Worm (Caenorhabditis elegans) whole organism, late embryonic: ENCODE data around the gene srx-82.

ENCODE experiments used
- C08G9.2 ChIP-seq: sonication (generic microtip); optimal IDR thresholded peaks from 2 replicates; lab custom pipeline; 2016; ENCODE audit warnings: mild to moderate bottlenecking, missing genetic modification characterization, moderate library complexity, missing compliant biosample characterization
- C38D4.7 ChIP-seq: fragments of 200-800 bp; sonication (Bioruptor generic); optimal IDR thresholded peaks from 2 replicates; lab custom pipeline; 2018; ENCODE audit warnings: mild to moderate bottlenecking, missing genetic modification characterization, moderate library complexity, missing compliant biosample characterization
- F13H6.1 ChIP-seq: sonication (generic microtip); optimal IDR thresholded peaks from 2 replicates; lab custom pipeline; 2016; ENCODE audit warnings: missing genetic modification characterization, missing compliant biosample characterization
- K02D7.2 ChIP-seq: sonication (generic microtip); optimal IDR thresholded peaks from 2 replicates; lab custom pipeline; 2017; ENCODE audit warnings: mild to moderate bottlenecking, missing genetic modification characterization, missing compliant biosample characterization
- ahr-1 ChIP-seq: sonication (generic microtip); optimal IDR thresholded peaks from 2 replicates; lab custom pipeline; 2016; ENCODE audit warnings: missing genetic modification characterization, missing compliant biosample characterization
- ama-1 ChIP-seq: fragments of 150-350 bp; optimal IDR thresholded peaks from 2 replicates; lab custom pipeline; 2014
- ceh-14 ChIP-seq: sonication (generic microtip); optimal IDR thresholded peaks from 2 replicates; lab custom pipeline; 2016; ENCODE audit warnings: missing genotype, missing genetic modification characterization, missing compliant biosample characterization
- ceh-18 ChIP-seq: sonication (generic microtip); optimal IDR thresholded peaks from 2 replicates; lab custom pipeline; 2016; ENCODE audit warnings: missing genetic modification characterization, missing compliant biosample characterization
- ceh-19 ChIP-seq: fragments of 200-800 bp; sonication (Bioruptor generic); optimal IDR thresholded peaks from 2 replicates; lab custom pipeline; 2018; ENCODE audit warnings: mild to moderate bottlenecking, missing genetic modification characterization, missing compliant biosample characterization
- ceh-2 ChIP-seq: sonication (generic microtip); optimal IDR thresholded peaks from 2 replicates; lab custom pipeline; 2016; ENCODE audit warnings: missing genotype, missing genetic modification characterization, missing compliant biosample characterization
- ceh-24 ChIP-seq: sonication (generic microtip); optimal IDR thresholded peaks from 2 replicates; lab custom pipeline; 2016; ENCODE audit warnings: mild to moderate bottlenecking, missing genetic modification characterization, missing compliant biosample characterization
- ceh-31 ChIP-seq: sonication (generic microtip); optimal IDR thresholded peaks from 2 replicates; lab custom pipeline; 2016; ENCODE audit warnings: missing genetic modification characterization, missing compliant biosample characterization
- ceh-45 ChIP-seq: fragments of 200-800 bp; sonication (Bioruptor generic); IDR thresholded peaks from 2 replicates; pipeline ENCODE4 v1.3.6; 2022; ENCODE audit warnings: missing genetic modification reagents, missing genetic modification characterization, missing compliant biosample characterization
- ceh-48 ChIP-seq: sonication (generic microtip); optimal IDR thresholded peaks from 2 replicates; lab custom pipeline; 2016; ENCODE audit warnings: missing genetic modification characterization, inconsistent platforms, missing compliant biosample characterization
- che-1 ChIP-seq: sonication (generic microtip); optimal IDR thresholded peaks from 2 replicates; lab custom pipeline; 2016; ENCODE audit warnings: mild to moderate bottlenecking, missing genetic modification characterization, missing compliant biosample characterization
- dve-1 ChIP-seq: sonication (generic microtip); optimal IDR thresholded peaks from 2 replicates; lab custom pipeline; 2017; ENCODE audit warnings: antibody characterized with exemption, mild to moderate bottlenecking, missing genetic modification characterization, missing compliant biosample characterization
- elt-2 ChIP-seq: sonication (generic microtip); optimal IDR thresholded peaks from 2 replicates; lab custom pipeline; 2016; ENCODE audit warnings: missing genetic modification reagents, missing genetic modification characterization, missing compliant biosample characterization
- elt-4 ChIP-seq: sonication (generic microtip); optimal IDR thresholded peaks from 2 replicates; lab custom pipeline; 2016; ENCODE audit warnings: missing genetic modification characterization, missing compliant biosample characterization
- eyg-1 ChIP-seq: sonication (generic microtip); optimal IDR thresholded peaks from 2 replicates; lab custom pipeline; 2016; ENCODE audit warnings: missing genotype, missing genetic modification characterization, missing compliant biosample characterization
- fax-1 ChIP-seq: sonication (generic microtip); optimal IDR thresholded peaks from 2 replicates; lab custom pipeline; 2016; ENCODE audit warnings: missing genotype, missing genetic modification characterization, missing compliant biosample characterization
- fkh-10 ChIP-seq: fragments of 150-350 bp; optimal IDR thresholded peaks from 2 replicates; lab custom pipeline; 2014; ENCODE audit warnings: missing biosample characterization, missing genetic modification reagents, missing genetic modification characterization
- fkh-6 ChIP-seq: sonication (generic microtip); optimal IDR thresholded peaks from 2 replicates; lab custom pipeline; 2016; ENCODE audit warnings: missing genetic modification characterization, missing compliant biosample characterization
- gmeb-2 ChIP-seq: sonication (generic microtip); optimal IDR thresholded peaks from 2 replicates; lab custom pipeline; 2016; ENCODE audit warnings: missing genetic modification characterization, inconsistent platforms, missing compliant biosample characterization
- hlh-15 ChIP-seq: sonication (generic microtip); optimal IDR thresholded peaks from 2 replicates; lab custom pipeline; 2016; ENCODE audit warnings: missing genetic modification characterization, missing compliant biosample characterization
- hlh-30 ChIP-seq: sonication (generic microtip); optimal IDR thresholded peaks from 2 replicates; lab custom pipeline; 2017; ENCODE audit warnings: antibody characterized with exemption, missing genetic modification characterization, missing compliant biosample characterization; ENCODE audit not compliant: insufficient read depth
- hlh-6 ChIP-seq: sonication (generic microtip); optimal IDR thresholded peaks from 2 replicates; lab custom pipeline; 2016; ENCODE audit warnings: missing genotype, missing genetic modification characterization, missing compliant biosample characterization
- hlh-8 ChIP-seq: sonication (generic microtip); optimal IDR thresholded peaks from 2 replicates; lab custom pipeline; 2016; ENCODE audit warnings: missing genotype, missing genetic modification characterization, missing compliant biosample characterization
- lim-6 ChIP-seq: sonication (generic microtip); optimal IDR thresholded peaks from 2 replicates; lab custom pipeline; 2016; ENCODE audit warnings: missing genetic modification characterization, missing compliant biosample characterization
- lin-11 ChIP-seq: fragments of 200-800 bp; sonication (Bioruptor generic); optimal IDR thresholded peaks from 2 replicates; lab custom pipeline; 2018; ENCODE audit warnings: mild to moderate bottlenecking, missing genetic modification characterization, missing compliant biosample characterization
- madf-2 ChIP-seq: sonication (generic microtip); optimal IDR thresholded peaks from 2 replicates; lab custom pipeline; 2017; ENCODE audit warnings: missing genetic modification characterization, missing compliant biosample characterization
- nfya-1 ChIP-seq: sonication (generic microtip); optimal IDR thresholded peaks from 2 replicates; lab custom pipeline; 2017; ENCODE audit warnings: missing genetic modification characterization, mild to moderate bottlenecking, missing compliant biosample characterization, antibody characterized with exemption, moderate library complexity
- odd-2 ChIP-seq: sonication (generic microtip); optimal IDR thresholded peaks from 2 replicates; lab custom pipeline; 2017; ENCODE audit warnings: antibody characterized with exemption, mild to moderate bottlenecking, missing genetic modification characterization, missing compliant biosample characterization
- pag-3 ChIP-seq: sonication (generic microtip); optimal IDR thresholded peaks from 2 replicates; lab custom pipeline; 2016; ENCODE audit warnings: missing compliant biosample characterization, missing genetic modification characterization, borderline replicate concordance
- pat-9 ChIP-seq: fragments of 200-800 bp; sonication (Bioruptor generic); optimal IDR thresholded peaks from 2 replicates; lab custom pipeline; 2018; ENCODE audit warnings: mild to moderate bottlenecking, missing genetic modification characterization, moderate library complexity, missing compliant biosample characterization
- pax-1 ChIP-seq: fragments of 150-350 bp; optimal IDR thresholded peaks from 2 replicates; lab custom pipeline; 2014; ENCODE audit warnings: missing biosample characterization, missing genetic modification characterization
- pha-2 ChIP-seq: sonication (generic microtip); optimal IDR thresholded peaks from 2 replicates; lab custom pipeline; 2017; ENCODE audit warnings: mild to moderate bottlenecking, missing genetic modification characterization, missing compliant biosample characterization
- pha-4 ChIP-seq: fragments of 150-350 bp; optimal IDR thresholded peaks from 2 replicates; lab custom pipeline; 2018; ENCODE audit warnings: missing biosample characterization, missing genetic modification reagents, missing genetic modification characterization
- pqm-1 ChIP-seq: sonication (generic microtip); optimal IDR thresholded peaks from 2 replicates; lab custom pipeline; 2016; ENCODE audit warnings: missing genetic modification characterization, missing compliant biosample characterization
- pros-1 ChIP-seq: fragments of 150-350 bp; optimal IDR thresholded peaks from 2 replicates; lab custom pipeline; 2014; ENCODE audit warnings: missing biosample characterization, missing genetic modification reagents, missing genetic modification characterization
- ref-2 ChIP-seq: sonication (generic microtip); optimal IDR thresholded peaks from 2 replicates; lab custom pipeline; 2016; ENCODE audit warnings: missing genetic modification characterization, missing compliant biosample characterization
- sox-4 ChIP-seq: sonication (generic microtip); optimal IDR thresholded peaks from 2 replicates; lab custom pipeline; 2017; ENCODE audit warnings: mild to moderate bottlenecking, missing genetic modification characterization, inconsistent platforms, missing compliant biosample characterization
- tbx-2 ChIP-seq: sonication (generic microtip); optimal IDR thresholded peaks from 2 replicates; lab custom pipeline; 2016; ENCODE audit warnings: missing genetic modification characterization, missing compliant biosample characterization
- tbx-7 ChIP-seq: sonication (generic microtip); optimal IDR thresholded peaks from 2 replicates; lab custom pipeline; 2016; ENCODE audit warnings: missing genotype, missing genetic modification characterization, missing compliant biosample characterization
- ttx-3 ChIP-seq: sonication (generic microtip); optimal IDR thresholded peaks from 2 replicates; lab custom pipeline; 2016; ENCODE audit warnings: missing genetic modification reagents, missing genetic modification characterization, missing compliant biosample characterization
- unc-42 ChIP-seq: sonication (generic microtip); optimal IDR thresholded peaks from 2 replicates; lab custom pipeline; 2016; ENCODE audit warnings: missing genotype, missing genetic modification characterization, missing compliant biosample characterization
- unc-55 ChIP-seq: sonication (generic microtip); optimal IDR thresholded peaks from 2 replicates; lab custom pipeline; 2017; ENCODE audit warnings: missing biosample characterization, missing genetic modification reagents, missing genetic modification characterization
- unc-86 ChIP-seq: sonication (generic microtip); optimal IDR thresholded peaks from 2 replicates; lab custom pipeline; 2016; ENCODE audit warnings: missing genetic modification characterization, missing compliant biosample characterization
- ztf-16 ChIP-seq: sonication (generic microtip); optimal IDR thresholded peaks from 2 replicates; lab custom pipeline; 2017; ENCODE audit warnings: missing genetic modification characterization, missing compliant biosample characterization

srx-82 gene

ce11 chrV:11641298-11641787 is 51.8 kb downstream of the srx-82 start:
- TF ChIP-seq hlh-8 (tag; lab: Kevin White, UChicago) (no peak), pat-9 (tag; lab: Kevin White, UChicago) (peak; percentile 14), hlh-30 (no peak), ref-2 (tag; lab: Kevin White, UChicago) (peak; percentile 32), ceh-14 (tag; lab: Kevin White, UChicago) (peak; percentile 89), ttx-3 (peak; percentile 34), fax-1 (tag; lab: Kevin White, UChicago) (no peak), ceh-48 (no peak), ceh-45 (no peak), C08G9.2 (peak; percentile 11), unc-55 (no peak), pros-1 (tag; lab: Kevin White, UChicago) (no peak), che-1 (tag; lab: Kevin White, UChicago) (no peak), ama-1 (no peak), ahr-1 (tag; lab: Kevin White, UChicago) (no peak), odd-2 (tag; lab: Kevin White, UChicago) (no peak), ceh-31 (tag; lab: Kevin White, UChicago) (peak; percentile 79), gmeb-2 (tag; lab: Kevin White, UChicago) (no peak), pag-3 (tag; lab: Kevin White, UChicago) (no peak), pqm-1 (no peak), sox-4 (no peak), dve-1 (tag; lab: Kevin White, UChicago) (no peak), pax-1 (tag; lab: Kevin White, UChicago) (no peak), tbx-7 (tag; lab: Kevin White, UChicago) (no peak), lim-6 (tag; lab: Kevin White, UChicago) (no peak), fkh-6 (tag; lab: Kevin White, UChicago) (no peak), lin-11 (tag; lab: Kevin White, UChicago) (no peak), ztf-16 (no peak), eyg-1 (tag; lab: Kevin White, UChicago) (no peak), K02D7.2 (tag; lab: Kevin White, UChicago) (no peak), ceh-2 (no peak), pha-2 (tag; lab: Kevin White, UChicago) (no peak), elt-4 (no peak), hlh-6 (tag; lab: Kevin White, UChicago) (peak; percentile 51), ceh-24 (tag; lab: Kevin White, UChicago) (no peak), elt-2 (tag; lab: Kevin White, UChicago) (no peak), unc-86 (tag; lab: Kevin White, UChicago) (no peak), C38D4.7 (GFP tag; lab: Kevin White, UChicago) (no peak), pha-4 (no peak), ceh-19 (GFP tag; lab: Kevin White, UChicago) (peak; percentile 33), hlh-15 (tag; lab: Kevin White, UChicago) (no peak), ceh-18 (tag; lab: Kevin White, UChicago) (peak; percentile 79), tbx-2 (tag; lab: Kevin White, UChicago) (peak; percentile 48), F13H6.1 (tag; lab: Kevin White, UChicago) (no peak), fkh-10 (GFP tag; lab: Kevin White, UChicago) (no peak), unc-42 (peak; percentile 98), nfya-1 (tag; lab: Kevin White, UChicago) (peak; percentile 45), madf-2 (tag; lab: Kevin White, UChicago) (no peak)
